Worm (Caenorhabditis elegans): ENCODE results near the gene ifta-2.

DNA sequence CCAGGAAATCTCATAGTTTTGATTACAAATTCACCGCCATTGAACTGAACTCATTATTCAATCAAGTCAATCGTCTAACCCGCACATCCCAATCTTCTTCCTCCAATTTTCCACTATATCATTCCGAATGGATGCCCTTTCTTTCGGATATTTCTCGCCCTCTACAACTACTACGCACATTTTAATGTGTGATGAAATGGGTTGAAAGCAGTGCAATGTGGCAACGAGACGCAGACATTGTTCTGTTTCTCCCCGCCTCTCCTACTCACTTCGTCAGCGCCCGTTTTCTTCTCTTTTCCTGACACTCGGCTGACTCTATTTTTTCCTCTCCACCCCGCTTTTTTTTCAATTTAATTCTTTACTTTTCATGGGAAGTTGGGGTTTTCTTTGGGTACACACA is 33.2 kb downstream of the ifta-2 start:
- no peak for TF ChIP-seq fkh-10 (GFP tag; optimal IDR thresholded peaks at IDR 0.05)
- no peak for TF ChIP-seq C38D4.7 (GFP tag; optimal IDR thresholded peaks at IDR 0.05)
- peak; percentile 53 for TF ChIP-seq nfya-1 (tag; optimal IDR thresholded peaks at IDR 0.05)
- TF ChIP-seq unc-42 (tag; optimal IDR thresholded peaks at IDR 0.05) = peak; percentile 93
- TF ChIP-seq tbx-7 (tag; optimal IDR thresholded peaks at IDR 0.05) = no peak
- TF ChIP-seq ceh-18 (tag; optimal IDR thresholded peaks at IDR 0.05) = peak; percentile 44
- TF ChIP-seq ceh-9 (tag; optimal IDR thresholded peaks at IDR 0.05) = no peak
- no peak for TF ChIP-seq ets-4 (tag; optimal IDR thresholded peaks at IDR 0.05)
- peak; percentile 69 for TF ChIP-seq tbx-2 (tag; optimal IDR thresholded peaks at IDR 0.05)
- TF ChIP-seq madf-2 (tag; optimal IDR thresholded peaks at IDR 0.05) = no peak
